Worm (Caenorhabditis elegans) whole organism, L4 larva: ENCODE results near the gene ceh-13.

Experiments used
- D1046.2 ChIP-seq: fragments of 200-800 bp; sonication (Bioruptor generic); IDR thresholded peaks from 2 replicates; pipeline ENCODE4 v1.3.6; 2022; ENCODE audit warnings: missing genetic modification characterization, missing compliant biosample characterization
- F37D6.2 ChIP-seq: sonication (generic microtip); optimal IDR thresholded peaks from 2 replicates; lab custom pipeline; 2016; ENCODE audit warnings: mild to moderate bottlenecking, missing genetic modification characterization, missing compliant biosample characterization
- R02D3.7 ChIP-seq: fragments of 150-350 bp; sonication (generic microtip); optimal IDR thresholded peaks from 3 replicates; lab custom pipeline; 2014; ENCODE audit warnings: missing biosample characterization, missing genetic modification characterization
- T20F7.1 ChIP-seq: fragments of 200-800 bp; sonication (Bioruptor generic); optimal IDR thresholded peaks from 2 replicates; lab custom pipeline; 2018; ENCODE audit warnings: mild to moderate bottlenecking, missing genetic modification characterization, missing compliant biosample characterization
- Y105C5A.15 ChIP-seq: fragments of 200-800 bp; sonication (Bioruptor generic); IDR thresholded peaks from 2 replicates; pipeline ENCODE4 v1.3.6; 2022; ENCODE audit warnings: missing genetic modification characterization, missing compliant biosample characterization
- Y48G9A.11 ChIP-seq: fragments of 200-800 bp; sonication (Bioruptor generic); IDR thresholded peaks from 2 replicates; pipeline ENCODE4 v1.3.6; 2022; ENCODE audit warnings: missing genetic modification reagents, missing genetic modification characterization, missing compliant biosample characterization
- Y75B8A.6 ChIP-seq: fragments of 200-800 bp; sonication (Bioruptor generic); IDR thresholded peaks from 2 replicates; pipeline ENCODE4 v1.3.6; 2022; ENCODE audit warnings: missing genetic modification reagents, missing genetic modification characterization, missing compliant biosample characterization
- ZK337.2 ChIP-seq: fragments of 200-800 bp; sonication (Bioruptor generic); IDR thresholded peaks from 2 replicates; pipeline ENCODE4 v1.3.6; 2022; ENCODE audit warnings: missing genetic modification reagents, missing genetic modification characterization, missing compliant biosample characterization
- ZK546.5 ChIP-seq, 2 experiments: sonication (generic microtip); optimal IDR thresholded peaks; 2 replicates each; lab custom pipeline; 2017; ENCODE audit warnings: missing biosample characterization in 2 of 2, missing genetic modification characterization in 2 of 2
- ceh-20 ChIP-seq: fragments of 200-800 bp; sonication (Bioruptor generic); IDR thresholded peaks from 2 replicates; pipeline ENCODE4 v1.3.6; 2022; ENCODE audit warnings: missing genetic modification reagents, missing genetic modification characterization, missing compliant biosample characterization
- ceh-32 ChIP-seq: sonication (generic microtip); optimal IDR thresholded peaks from 2 replicates; lab custom pipeline; 2016; ENCODE audit warnings: mild to moderate bottlenecking, missing genetic modification characterization, missing compliant biosample characterization; ENCODE audit not compliant: poor library complexity
- ceh-44 ChIP-seq: fragments of 200-800 bp; sonication (Bioruptor generic); IDR thresholded peaks from 2 replicates; pipeline ENCODE4 v1.3.6; 2022; ENCODE audit warnings: missing genetic modification reagents, missing genetic modification characterization, missing compliant biosample characterization
- ces-1 ChIP-seq: fragments of 150-350 bp; sonication (generic microtip); optimal IDR thresholded peaks from 4 replicates; lab custom pipeline; 2014; ENCODE audit warnings: missing biosample characterization, missing genetic modification reagents, missing genetic modification characterization
- ctbp-1 ChIP-seq: fragments of 200-800 bp; sonication (Bioruptor generic); IDR thresholded peaks from 2 replicates; pipeline ENCODE4 v1.3.6; 2022; ENCODE audit warnings: missing genetic modification reagents, missing genetic modification characterization, missing compliant biosample characterization
- dmd-6 ChIP-seq: fragments of 200-800 bp; sonication (Bioruptor generic); IDR thresholded peaks from 2 replicates; pipeline ENCODE4 v1.3.6; 2022; ENCODE audit warnings: missing genetic modification reagents, missing genetic modification characterization, missing compliant biosample characterization
- dmd-8 ChIP-seq: fragments of 200-800 bp; sonication (Bioruptor generic); IDR thresholded peaks from 2 replicates; pipeline ENCODE4 v1.3.6; 2022; ENCODE audit warnings: missing genetic modification characterization, missing compliant biosample characterization
- dmd-9 ChIP-seq: fragments of 200-800 bp; sonication (Bioruptor generic); IDR thresholded peaks from 2 replicates; pipeline ENCODE4 v1.3.6; 2022; ENCODE audit warnings: missing genetic modification reagents, missing genetic modification characterization, missing compliant biosample characterization
- dpl-1 ChIP-seq: fragments of 150-350 bp; optimal IDR thresholded peaks from 2 replicates; lab custom pipeline; 2014; ENCODE audit warnings: missing biosample characterization, missing genetic modification reagents, missing genetic modification characterization
- fkh-10 ChIP-seq: fragments of 150-350 bp; optimal IDR thresholded peaks from 2 replicates; lab custom pipeline; 2014; ENCODE audit warnings: missing biosample characterization, missing genetic modification reagents, missing genetic modification characterization
- hif-1 ChIP-seq, 2 experiments: sonication (generic microtip); optimal IDR thresholded peaks; 2 replicates each; lab custom pipeline; 2016 to 2017; ENCODE audit warnings: missing compliant biosample characterization in 2 of 2, missing genetic modification characterization in 2 of 2, missing genetic modification reagents in 2 of 2, missing genotype in 2 of 2, mild to moderate bottlenecking in 1 of 2
- hmg-1.1 ChIP-seq: fragments of 200-800 bp; sonication (Bioruptor generic); IDR thresholded peaks from 2 replicates; pipeline ENCODE4 v1.3.6; 2022; ENCODE audit warnings: missing genetic modification reagents, missing genetic modification characterization, missing compliant biosample characterization
- jun-1 ChIP-seq: fragments of 150-350 bp; optimal IDR thresholded peaks from 2 replicates; lab custom pipeline; 2014; ENCODE audit warnings: missing biosample characterization, missing genetic modification reagents, missing genetic modification characterization
- lim-7 ChIP-seq: fragments of 200-800 bp; sonication (Bioruptor generic); IDR thresholded peaks from 2 replicates; pipeline ENCODE4 v1.3.6; 2022; ENCODE audit warnings: missing genetic modification characterization, missing compliant biosample characterization
- lin-39 ChIP-seq: fragments of 150-350 bp; optimal IDR thresholded peaks from 2 replicates; lab custom pipeline; 2014; ENCODE audit warnings: missing biosample characterization, missing genetic modification reagents, missing genetic modification characterization
- lsy-2 ChIP-seq, 2 experiments: fragments of 150-350 bp in 1 of 2; sonication (generic microtip) in 1 of 2; optimal IDR thresholded peaks; 2 replicates each; lab custom pipeline; 2014 to 2017; ENCODE audit warnings: missing biosample characterization in 2 of 2, missing genetic modification characterization in 2 of 2
- mes-2 ChIP-seq: sonication (generic microtip); optimal IDR thresholded peaks from 2 replicates; lab custom pipeline; 2016; ENCODE audit warnings: missing genotype, mild to moderate bottlenecking, missing genetic modification characterization, missing compliant biosample characterization; ENCODE audit not compliant: poor library complexity, severe bottlenecking
- mxl-2 ChIP-seq: fragments of 200-800 bp; sonication (Bioruptor generic); conservative IDR thresholded peaks from 2 replicates; pipeline ENCODE4 v1.3.6; 2022; ENCODE audit warnings: missing genetic modification reagents, missing genetic modification characterization, missing compliant biosample characterization
- nhr-11 ChIP-seq: fragments of 150-350 bp; optimal IDR thresholded peaks from 2 replicates; lab custom pipeline; 2014; ENCODE audit warnings: missing biosample characterization, missing genetic modification characterization
- nhr-25 ChIP-seq: sonication (generic microtip); optimal IDR thresholded peaks from 2 replicates; lab custom pipeline; 2017; ENCODE audit warnings: missing genetic modification characterization, mild to moderate bottlenecking, missing compliant biosample characterization, antibody characterized with exemption, moderate library complexity, borderline replicate concordance; ENCODE audit not compliant: insufficient read depth
- nhr-42 ChIP-seq: fragments of 200-800 bp; sonication (Bioruptor generic); IDR thresholded peaks from 2 replicates; pipeline ENCODE4 v1.3.6; 2022; ENCODE audit warnings: missing genetic modification characterization, missing compliant biosample characterization
- nhr-76 ChIP-seq: fragments of 150-350 bp; optimal IDR thresholded peaks from 2 replicates; lab custom pipeline; 2014; ENCODE audit warnings: missing biosample characterization, missing genetic modification characterization
- pha-4 ChIP-seq, 2 experiments: fragments of 150-350 bp in 1 of 2; fragments of 200-800 bp in 1 of 2; sonication (Bioruptor generic) in 1 of 2; IDR thresholded peaks in 1 of 2; optimal IDR thresholded peaks in 1 of 2; 2 replicates each; pipeline versions ENCODE4 v1.3.6 to Lab custom; 2014 to 2022; ENCODE audit warnings: missing genetic modification characterization in 2 of 2, missing genetic modification reagents in 2 of 2, missing biosample characterization in 1 of 2, missing compliant biosample characterization in 1 of 2
- rbr-2 ChIP-seq: sonication (generic microtip); optimal IDR thresholded peaks from 2 replicates; lab custom pipeline; 2016; ENCODE audit warnings: missing genotype, missing genetic modification characterization, missing compliant biosample characterization
- snpc-4 ChIP-seq: fragments of 150-350 bp; optimal IDR thresholded peaks from 2 replicates; lab custom pipeline; 2014; ENCODE audit warnings: missing biosample characterization, missing genetic modification characterization
- spr-1 ChIP-seq: sonication (generic microtip); optimal IDR thresholded peaks from 2 replicates; lab custom pipeline; 2016; ENCODE audit warnings: mild to moderate bottlenecking, missing genetic modification characterization, missing compliant biosample characterization
- tra-1 ChIP-seq: fragments of 200-800 bp; sonication (Bioruptor generic); IDR thresholded peaks from 2 replicates; pipeline ENCODE4 v1.3.6; 2022; ENCODE audit warnings: missing genetic modification reagents, missing genetic modification characterization, missing compliant biosample characterization
- unc-39 ChIP-seq: sonication (generic microtip); optimal IDR thresholded peaks from 2 replicates; lab custom pipeline; 2017; ENCODE audit warnings: missing biosample characterization, missing genetic modification characterization
- zag-1 ChIP-seq: fragments of 150-350 bp; optimal IDR thresholded peaks from 2 replicates; lab custom pipeline; 2014; ENCODE audit warnings: missing biosample characterization, missing genetic modification characterization
- zfp-2 ChIP-seq: sonication (generic microtip); optimal IDR thresholded peaks from 2 replicates; lab custom pipeline; 2016; ENCODE audit warnings: mild to moderate bottlenecking, missing genetic modification characterization, missing compliant biosample characterization
- zfp-3 ChIP-seq: fragments of 200-800 bp; sonication (Bioruptor generic); conservative IDR thresholded peaks from 2 replicates; pipeline ENCODE4 v1.3.6; 2022; ENCODE audit warnings: missing genetic modification reagents, missing genetic modification characterization, missing compliant biosample characterization
- zip-11 ChIP-seq: fragments of 200-800 bp; sonication (Bioruptor generic); IDR thresholded peaks from 2 replicates; pipeline ENCODE4 v1.3.6; 2022; ENCODE audit warnings: missing genetic modification characterization, missing compliant biosample characterization

ceh-13 gene

ce11 chrIII:7582885-7583284, 27.4 kb downstream of the ceh-13 start, which contains the start of gene R13A5.10:
Gene R13A5.10 (minus strand): TSS chrIII:7582985.
- TF ChIP-seq lin-39 (tag; lab: Kevin White, UChicago): no peak
- TF ChIP-seq fkh-10 (GFP tag; lab: Kevin White, UChicago): no peak
- TF ChIP-seq nhr-25 (tag; lab: Kevin White, UChicago): no peak
- no peak for TF ChIP-seq mxl-2 (GFP tag; lab: Robert Waterston, UW)
- TF ChIP-seq D1046.2 (GFP tag; lab: Robert Waterston, UW): no peak
- TF ChIP-seq Y48G9A.11 (GFP tag; lab: Robert Waterston, UW): no peak
- no peak for TF ChIP-seq dmd-9 (GFP tag; lab: Robert Waterston, UW)

- peak; percentile 11 for TF ChIP-seq T20F7.1 (GFP tag; lab: Kevin White, UChicago)
- TF ChIP-seq unc-39 (tag; lab: Kevin White, UChicago): no peak
- TF ChIP-seq pha-4 (GFP tag; IDR thresholded peaks at IDR 0.05; lab: Robert Waterston, UW): no peak
- TF ChIP-seq pha-4 (tag; optimal IDR thresholded peaks at IDR 0.05; lab: Kevin White, UChicago): peak; percentile 52
- TF ChIP-seq mes-2 (tag; lab: Kevin White, UChicago): peak; percentile 77
- no peak for TF ChIP-seq lsy-2 (tag; optimal IDR thresholded peaks at IDR 0.05; lab: Kevin White, UChicago)
- no peak for TF ChIP-seq ceh-32 (tag; lab: Kevin White, UChicago)
- TF ChIP-seq zag-1 (tag; lab: Kevin White, UChicago): no peak
- TF ChIP-seq dpl-1 (GFP tag; lab: Kevin White, UChicago): peak; percentile 48
- TF ChIP-seq F37D6.2 (tag; lab: Kevin White, UChicago): no peak
- peak; percentile 79 for TF ChIP-seq R02D3.7 (tag; lab: Kevin White, UChicago)
Measured at ce11 chrIII:7584131-7584646, 28.7 kb downstream of the ceh-13 start, which contains the start of gene cup-5. Gene cup-5 (plus strand): TSS chrIII:7584181.

ce11 chrIII:7588214-7588613, 32.8 kb downstream of the ceh-13 start, which contains the start of gene R13A5.15:
Gene R13A5.15 (minus strand): TSS chrIII:7588314.
- TF ChIP-seq ctbp-1 (GFP tag; lab: Robert Waterston, UW): no peak
- TF ChIP-seq hif-1 (tag; optimal IDR thresholded peaks at IDR 0.05; lab: Kevin White, UChicago): no peak
- TF ChIP-seq spr-1 (tag; lab: Kevin White, UChicago): no peak
- TF ChIP-seq zip-11 (GFP tag; lab: Robert Waterston, UW): no peak
- TF ChIP-seq ceh-44: no peak
- TF ChIP-seq ceh-20 (GFP tag; lab: Robert Waterston, UW): no peak
- no peak for TF ChIP-seq dmd-6 (GFP tag; lab: Robert Waterston, UW)
- no peak for TF ChIP-seq tra-1
- no peak for TF ChIP-seq Y105C5A.15 (GFP tag; lab: Robert Waterston, UW)
- TF ChIP-seq dmd-9 (GFP tag; lab: Robert Waterston, UW): no peak
- no peak for TF ChIP-seq Y75B8A.6 (GFP tag; lab: Robert Waterston, UW)
- TF ChIP-seq ZK337.2 (GFP tag; lab: Robert Waterston, UW): no peak
- TF ChIP-seq zfp-2 (tag; lab: Kevin White, UChicago): no peak
- no peak for TF ChIP-seq rbr-2 (tag; lab: Kevin White, UChicago)

- TF ChIP-seq ceh-44 (no peak), T20F7.1 (GFP tag; lab: Kevin White, UChicago) (no peak), snpc-4 (tag; lab: Kevin White, UChicago) (no peak), lim-7 (GFP tag; lab: Robert Waterston, UW) (no peak), nhr-76 (tag; lab: Kevin White, UChicago) (no peak), dmd-8 (GFP tag; lab: Robert Waterston, UW) (no peak), dpl-1 (GFP tag; lab: Kevin White, UChicago) (no peak), jun-1 (tag; lab: Kevin White, UChicago) (no peak), ces-1 (GFP tag; lab: Kevin White, UChicago) (no peak), dmd-6 (GFP tag; lab: Robert Waterston, UW) (no peak), ZK546.5 (tag; optimal IDR thresholded peaks at IDR 0.05; lab: Kevin White, UChicago) (no peak), zfp-3 (GFP tag; lab: Robert Waterston, UW) (no peak), nhr-11 (tag; lab: Kevin White, UChicago) (no peak), hmg-1.1 (GFP tag; lab: Robert Waterston, UW) (no peak), nhr-42 (GFP tag; lab: Robert Waterston, UW) (no peak)
- TF ChIP-seq, all 104 proteins: peak for 0
Measured at ce11 chrIII:7593285-7593928, 37.9 kb downstream of the ceh-13 start, which contains the start of gene R13A5.11. Gene R13A5.11 (minus strand): TSS chrIII:7593335.
